Worm (Caenorhabditis elegans): ENCODE measurements around the gene srb-1.

Gene srb-1

ce11 chrII:5148349-5148748 lies 22.5 kb downstream of the srb-1 start, which contains the start of gene F58A6.5:
TSS of gene F58A6.5 (minus strand) at chrII:5148449.
- no peak for TF ChIP-seq tra-4 (tag; optimal IDR thresholded peaks at IDR 0.05)
- TF ChIP-seq ceh-36 (tag; optimal IDR thresholded peaks at IDR 0.05): no peak
- no peak for TF ChIP-seq B0310.2 (tag; optimal IDR thresholded peaks at IDR 0.05)
- TF ChIP-seq tbx-11 (GFP tag; IDR thresholded peaks at IDR 0.05): no peak
- TF ChIP-seq tbx-37 (GFP tag; conservative IDR thresholded peaks at IDR 0.05): no peak
- TF ChIP-seq flt-1 (GFP tag; IDR thresholded peaks at IDR 0.05): no peak
- no peak for TF ChIP-seq hmg-4 (GFP tag; optimal IDR thresholded peaks at IDR 0.05)
- TF ChIP-seq ceh-13 (GFP tag; optimal IDR thresholded peaks at IDR 0.05): no peak
- TF ChIP-seq F13C5.2 (tag; optimal IDR thresholded peaks at IDR 0.05): no peak
- no peak for TF ChIP-seq scrt-1 (GFP tag; IDR thresholded peaks at IDR 0.05)
- TF ChIP-seq ets-7 (tag; optimal IDR thresholded peaks at IDR 0.05): no peak
- TF ChIP-seq hnd-1 (tag; optimal IDR thresholded peaks at IDR 0.05): no peak
- TF ChIP-seq sea-1 (GFP tag; conservative IDR thresholded peaks at IDR 0.05): no peak
- no peak for TF ChIP-seq aly-1 (tag; optimal IDR thresholded peaks at IDR 0.05)
- TF ChIP-seq ama-1 (optimal IDR thresholded peaks at IDR 0.05): no peak

DNA sequence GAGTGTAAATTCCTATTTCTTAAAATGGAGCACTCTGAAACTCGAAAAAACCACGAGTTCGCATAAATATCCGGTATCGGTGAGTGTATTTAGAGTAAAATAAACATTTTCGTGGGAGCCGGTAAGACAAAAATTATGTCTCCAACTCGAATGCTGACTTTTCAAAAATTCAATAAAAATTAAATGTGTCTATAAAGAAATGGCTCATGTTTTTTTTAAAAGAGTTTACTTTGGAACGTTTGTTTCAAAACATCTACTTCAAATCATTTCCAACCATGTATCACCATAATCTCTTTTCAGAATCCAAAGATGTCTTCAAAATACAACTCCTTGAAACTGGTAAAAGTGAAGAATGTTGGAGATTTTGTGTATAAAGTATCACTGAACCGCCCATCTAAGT lies 28.2 kb downstream of the srb-1 start, which contains the start of gene F58A6.1:
TSS of gene F58A6.1 (plus strand) at position 301 of the 400 bp plus-strand sequence.
- TF ChIP-seq B0310.2 (tag; optimal IDR thresholded peaks at IDR 0.05): no peak
- no peak for TF ChIP-seq hnd-1 (tag; optimal IDR thresholded peaks at IDR 0.05)
- no peak for TF ChIP-seq F13C5.2 (tag; optimal IDR thresholded peaks at IDR 0.05)
- no peak for TF ChIP-seq ama-1 (optimal IDR thresholded peaks at IDR 0.05)
- no peak for TF ChIP-seq scrt-1 (GFP tag; IDR thresholded peaks at IDR 0.05)
- TF ChIP-seq ceh-13 (GFP tag; optimal IDR thresholded peaks at IDR 0.05): no peak
- no peak for TF ChIP-seq ceh-36 (tag; optimal IDR thresholded peaks at IDR 0.05)
- no peak for TF ChIP-seq tbx-37 (GFP tag; conservative IDR thresholded peaks at IDR 0.05)
- TF ChIP-seq aly-1 (tag; optimal IDR thresholded peaks at IDR 0.05): no peak
- no peak for TF ChIP-seq tbx-11 (GFP tag; IDR thresholded peaks at IDR 0.05)
- no peak for TF ChIP-seq hmg-4 (GFP tag; optimal IDR thresholded peaks at IDR 0.05)
- no peak for TF ChIP-seq flt-1 (GFP tag; IDR thresholded peaks at IDR 0.05)
- no peak for TF ChIP-seq ets-7 (tag; optimal IDR thresholded peaks at IDR 0.05)
- no peak for TF ChIP-seq pes-1 (GFP tag; IDR thresholded peaks at IDR 0.05)
- no peak for TF ChIP-seq hmbx-1 (tag; optimal IDR thresholded peaks at IDR 0.05)
- no peak for TF ChIP-seq sea-1 (GFP tag; conservative IDR thresholded peaks at IDR 0.05)
- TF ChIP-seq tra-4 (tag; optimal IDR thresholded peaks at IDR 0.05): no peak

DNA sequence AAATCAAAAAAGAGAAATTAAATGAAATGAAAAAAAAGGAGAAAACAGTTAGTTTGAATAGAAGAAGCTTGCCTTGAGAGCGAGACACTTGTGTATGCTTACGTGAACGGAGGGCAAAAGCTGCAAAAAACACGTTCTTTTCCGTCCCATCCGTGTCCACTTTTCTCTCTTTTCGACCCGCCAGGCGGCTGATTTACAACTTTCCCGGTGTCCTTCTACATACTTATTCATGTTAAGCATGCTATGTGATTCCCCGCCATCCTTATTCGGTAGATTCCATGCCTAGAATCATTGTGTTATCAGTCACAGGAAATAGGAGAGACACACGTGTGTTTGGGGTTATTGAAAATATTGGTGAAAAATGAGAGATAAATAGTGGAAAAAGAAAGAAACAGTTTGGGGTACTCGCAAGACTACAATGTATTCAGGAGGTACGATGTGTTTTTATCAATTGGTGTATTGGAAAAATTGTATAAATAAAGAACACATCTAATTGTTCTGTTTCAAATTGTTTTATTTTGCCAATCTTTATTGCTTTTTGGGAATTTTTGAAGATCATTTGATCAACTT lies 28.8 kb downstream of the srb-1 start, which contains the start of gene nas-29:
TSS of gene nas-29 (minus strand) at position 92 of the 570 bp plus-strand sequence.
- TF ChIP-seq ceh-13 (GFP tag; optimal IDR thresholded peaks at IDR 0.05): no peak
- no peak for TF ChIP-seq sea-1 (GFP tag; conservative IDR thresholded peaks at IDR 0.05)
- no peak for TF ChIP-seq hmg-4 (GFP tag; optimal IDR thresholded peaks at IDR 0.05)
- no peak for TF ChIP-seq F13C5.2 (tag; optimal IDR thresholded peaks at IDR 0.05)
- no peak for TF ChIP-seq hmbx-1 (tag; optimal IDR thresholded peaks at IDR 0.05)
- no peak for TF ChIP-seq scrt-1 (GFP tag; IDR thresholded peaks at IDR 0.05)
- TF ChIP-seq flt-1 (GFP tag; IDR thresholded peaks at IDR 0.05): no peak
- no peak for TF ChIP-seq tra-4 (tag; optimal IDR thresholded peaks at IDR 0.05)
- TF ChIP-seq pes-1 (GFP tag; IDR thresholded peaks at IDR 0.05): no peak
- no peak for TF ChIP-seq tbx-11 (GFP tag; IDR thresholded peaks at IDR 0.05)
- TF ChIP-seq aly-1 (tag; optimal IDR thresholded peaks at IDR 0.05): no peak

DNA sequence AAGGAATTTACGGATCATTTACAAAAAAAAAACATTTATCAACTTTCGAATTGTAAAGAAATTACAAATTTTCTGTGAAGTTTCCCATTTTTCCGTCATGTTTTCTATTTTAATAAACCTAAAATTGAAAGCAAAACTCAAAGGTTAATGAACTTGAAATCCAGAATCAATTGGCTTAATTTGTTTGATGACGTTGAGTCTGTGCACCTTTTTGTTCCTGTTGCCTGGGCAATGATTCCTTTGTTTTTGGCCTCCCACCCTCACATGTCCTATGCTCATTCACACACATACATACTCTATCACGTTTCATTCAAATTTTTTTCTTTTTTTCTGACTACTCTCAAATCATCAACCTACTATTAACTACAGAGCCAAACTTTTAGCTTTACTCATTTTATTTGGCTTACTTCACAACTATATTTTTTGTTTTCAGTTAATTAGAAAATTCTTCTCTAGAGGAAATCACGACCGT lies 34.5 kb downstream of the srb-1 start, which contains the start of gene F58A6.2:
TSS of gene F58A6.2 (plus strand) at position 422 of the 472 bp plus-strand sequence.
- TF ChIP-seq B0310.2 (tag; optimal IDR thresholded peaks at IDR 0.05) (no peak), ceh-36 (tag; optimal IDR thresholded peaks at IDR 0.05) (no peak), tbx-11 (GFP tag; IDR thresholded peaks at IDR 0.05) (no peak), pes-1 (GFP tag; IDR thresholded peaks at IDR 0.05) (no peak), hmg-4 (GFP tag; optimal IDR thresholded peaks at IDR 0.05) (no peak), flt-1 (GFP tag; IDR thresholded peaks at IDR 0.05) (no peak), F13C5.2 (tag; optimal IDR thresholded peaks at IDR 0.05) (no peak), scrt-1 (GFP tag; IDR thresholded peaks at IDR 0.05) (no peak), tbx-37 (GFP tag; conservative IDR thresholded peaks at IDR 0.05) (no peak), tra-4 (tag; optimal IDR thresholded peaks at IDR 0.05) (no peak), ceh-13 (GFP tag; optimal IDR thresholded peaks at IDR 0.05) (no peak), ets-7 (tag; optimal IDR thresholded peaks at IDR 0.05) (no peak)

- TF ChIP-seq ceh-13 (GFP tag; optimal IDR thresholded peaks at IDR 0.05): no peak
Observed at ce11 chrII:5131800-5132199, 39.0 kb downstream of the srb-1 start.

- TF ChIP-seq tbx-11 (GFP tag; IDR thresholded peaks at IDR 0.05) (no peak), hnd-1 (tag; optimal IDR thresholded peaks at IDR 0.05) (no peak), tra-4 (tag; optimal IDR thresholded peaks at IDR 0.05) (no peak), ceh-13 (GFP tag; optimal IDR thresholded peaks at IDR 0.05) (no peak), F13C5.2 (tag; optimal IDR thresholded peaks at IDR 0.05) (no peak), hmg-4 (GFP tag; optimal IDR thresholded peaks at IDR 0.05) (no peak), ets-7 (tag; optimal IDR thresholded peaks at IDR 0.05) (no peak), sea-1 (GFP tag; conservative IDR thresholded peaks at IDR 0.05) (no peak), tbx-37 (GFP tag; conservative IDR thresholded peaks at IDR 0.05) (no peak), aly-1 (tag; optimal IDR thresholded peaks at IDR 0.05) (no peak), pes-1 (GFP tag; IDR thresholded peaks at IDR 0.05) (no peak)
Observed at ce11 chrII:5130081-5130480, 40.8 kb downstream of the srb-1 start, which contains the start of gene lgc-56. TSS of gene lgc-56 (plus strand) at chrII:5130381.

ce11 chrII:5120612-5121011 lies 50.2 kb downstream of the srb-1 start:
- TF ChIP-seq ceh-13 (GFP tag; optimal IDR thresholded peaks at IDR 0.05) (no peak), hmg-4 (GFP tag; optimal IDR thresholded peaks at IDR 0.05) (no peak), ceh-36 (tag; optimal IDR thresholded peaks at IDR 0.05) (no peak), flt-1 (GFP tag; IDR thresholded peaks at IDR 0.05) (no peak), F13C5.2 (tag; optimal IDR thresholded peaks at IDR 0.05) (no peak), ets-7 (tag; optimal IDR thresholded peaks at IDR 0.05) (no peak), aly-1 (tag; optimal IDR thresholded peaks at IDR 0.05) (no peak), ama-1 (optimal IDR thresholded peaks at IDR 0.05) (no peak), tbx-37 (GFP tag; conservative IDR thresholded peaks at IDR 0.05) (no peak), pes-1 (GFP tag; IDR thresholded peaks at IDR 0.05) (no peak), tra-4 (tag; optimal IDR thresholded peaks at IDR 0.05) (no peak), sea-1 (GFP tag; conservative IDR thresholded peaks at IDR 0.05) (no peak), scrt-1 (GFP tag; IDR thresholded peaks at IDR 0.05) (no peak), tbx-11 (GFP tag; IDR thresholded peaks at IDR 0.05) (no peak), hnd-1 (tag; optimal IDR thresholded peaks at IDR 0.05) (no peak)

Data from whole organism, early embryonic.